Fruit fly (Drosophila melanogaster) whole organism, embryonic: ENCODE measurements around the gene CG14252.

ENCODE experiments used
- Atf-2 ChIP-seq: fragments of 200-800 bp; sonication (Bioruptor generic); optimal IDR thresholded peaks from 2 replicates; lab custom pipeline; 2016; ENCODE audit warnings: missing biosample characterization, missing genetic modification characterization
- Bdp1 ChIP-seq: fragments of 200-800 bp; sonication (Bioruptor generic); optimal IDR thresholded peaks from 3 replicates; lab custom pipeline; 2016; ENCODE audit warnings: missing biosample characterization, missing genetic modification characterization
- CG10366 ChIP-seq: fragments of 200-800 bp; sonication (Bioruptor generic); IDR thresholded peaks from 2 replicates; pipeline ENCODE4 v1.3.6; 2022; ENCODE audit warnings: missing biosample characterization, missing genetic modification characterization
- CG12104 ChIP-seq: fragments of 200-800 bp; sonication (Bioruptor generic); optimal IDR thresholded peaks from 3 replicates; lab custom pipeline; 2016; ENCODE audit warnings: missing biosample characterization, missing genetic modification characterization
- CG18262 ChIP-seq: fragments of 200-800 bp; optimal IDR thresholded peaks from 3 replicates; lab custom pipeline; 2019; ENCODE audit warnings: missing biosample characterization, mild to moderate bottlenecking, missing genetic modification characterization, moderate library complexity
- CG18619 ChIP-seq: fragments of 200-800 bp; sonication (Bioruptor generic); optimal IDR thresholded peaks from 3 replicates; lab custom pipeline; 2017; ENCODE audit warnings: missing biosample characterization, mild to moderate bottlenecking, missing genetic modification characterization
- CG2889 ChIP-seq: fragments of 200-800 bp; sonication (Bioruptor generic); IDR thresholded peaks from 3 replicates; pipeline ENCODE4 v1.3.6; 2022; ENCODE audit warnings: missing biosample characterization, missing genetic modification characterization
- CG6765 ChIP-seq: fragments of 200-800 bp; sonication (Bioruptor generic); optimal IDR thresholded peaks from 3 replicates; lab custom pipeline; 2017; ENCODE audit warnings: missing biosample characterization, mild to moderate bottlenecking, missing genetic modification characterization
- CG8089 ChIP-seq: fragments of 200-800 bp; sonication (Bioruptor generic); optimal IDR thresholded peaks from 3 replicates; lab custom pipeline; 2016; ENCODE audit warnings: missing biosample characterization, missing genetic modification characterization
- CG9797 ChIP-seq: fragments of 200-800 bp; sonication (Bioruptor generic); optimal IDR thresholded peaks from 3 replicates; lab custom pipeline; 2018; ENCODE audit warnings: missing biosample characterization, mild to moderate bottlenecking, missing genetic modification characterization
- CoRest ChIP-seq: fragments of 200-800 bp; sonication (Bioruptor generic); optimal IDR thresholded peaks from 3 replicates; lab custom pipeline; 2018; ENCODE audit warnings: missing biosample characterization, mild to moderate bottlenecking, missing genetic modification characterization, moderate library complexity
- Drgx ChIP-seq: fragments of 200-800 bp; sonication (Bioruptor generic); IDR thresholded peaks from 2 replicates; pipeline ENCODE4 v1.3.6; 2022; ENCODE audit warnings: missing biosample characterization, missing genetic modification characterization
- E2f2 ChIP-seq: fragments of 200-800 bp; sonication (Bioruptor generic); IDR thresholded peaks from 2 replicates; pipeline ENCODE4 v1.3.6; 2022; ENCODE audit warnings: missing biosample characterization, missing genetic modification characterization
- Hey ChIP-seq: fragments of 200-800 bp; sonication (Bioruptor generic); optimal IDR thresholded peaks from 3 replicates; lab custom pipeline; 2018; ENCODE audit warnings: missing biosample characterization, mild to moderate bottlenecking, missing genetic modification characterization
- Hmr ChIP-seq: fragments of 200-800 bp; sonication (Bioruptor generic); optimal IDR thresholded peaks from 3 replicates; lab custom pipeline; 2017; ENCODE audit warnings: mild to moderate bottlenecking, missing biosample characterization, missing genetic modification reagents, missing genetic modification characterization
- Hmx ChIP-seq: fragments of 200-800 bp; sonication (Bioruptor generic); optimal IDR thresholded peaks from 2 replicates; lab custom pipeline; 2016; ENCODE audit warnings: missing biosample characterization, missing genetic modification characterization
- Hr78 ChIP-seq, 2 experiments: fragments of 200-800 bp in 1 of 2; fragments of >200 bp in 1 of 2; sonication (Bioruptor generic) in 1 of 2; optimal IDR thresholded peaks; 2 replicates each; lab custom pipeline; 2017 to 2019; ENCODE audit warnings: missing biosample characterization in 2 of 2, missing genetic modification characterization in 2 of 2, mild to moderate bottlenecking in 1 of 2, moderate library complexity in 1 of 2
- Max ChIP-seq: fragments of 200-800 bp; sonication (Bioruptor generic); optimal IDR thresholded peaks from 2 replicates; lab custom pipeline; 2016; ENCODE audit warnings: missing biosample characterization, mild to moderate bottlenecking, missing genetic modification characterization
- Med ChIP-seq: fragments of 200-800 bp; sonication (Bioruptor generic); peaks from one replicate; lab custom pipeline; 2016; ENCODE audit warnings: missing biosample characterization, missing genetic modification characterization, mild to moderate bottlenecking, inconsistent platforms, moderate library complexity
- NC2β ChIP-seq: fragments of 200-800 bp; sonication (Bioruptor generic); optimal IDR thresholded peaks from 2 replicates; lab custom pipeline; 2016; ENCODE audit warnings: missing biosample characterization, missing genetic modification characterization
- NK7.1 ChIP-seq: fragments of 200-800 bp; sonication (Bioruptor generic); optimal IDR thresholded peaks from 3 replicates; lab custom pipeline; 2016; ENCODE audit warnings: missing biosample characterization, missing genetic modification characterization
- NfI ChIP-seq: fragments of 200-800 bp; sonication (Bioruptor generic); optimal IDR thresholded peaks from 3 replicates; lab custom pipeline; 2018; ENCODE audit warnings: missing biosample characterization, mild to moderate bottlenecking, missing genetic modification characterization, moderate library complexity
- Ptx1 ChIP-seq: fragments of 200-800 bp; sonication (Bioruptor generic); IDR thresholded peaks from 2 replicates; pipeline ENCODE4 v1.3.6; 2022; ENCODE audit warnings: missing biosample characterization, missing genetic modification characterization
- Rfx ChIP-seq: fragments of 200-800 bp; sonication (Bioruptor generic); IDR thresholded peaks from 2 replicates; pipeline ENCODE4 v1.3.6; 2022; ENCODE audit warnings: missing biosample characterization, missing genetic modification characterization
- Rx ChIP-seq: fragments of 200-800 bp; sonication (Bioruptor generic); IDR thresholded peaks from 2 replicates; pipeline ENCODE4 v1.3.6; 2022; ENCODE audit warnings: missing biosample characterization, missing genetic modification characterization
- Spps ChIP-seq: fragments of 200-800 bp; sonication (Bioruptor generic); optimal IDR thresholded peaks from 2 replicates; lab custom pipeline; 2018; ENCODE audit warnings: missing biosample characterization, mild to moderate bottlenecking, missing genetic modification characterization
- Usf ChIP-seq: fragments of 200-800 bp; sonication (Bioruptor generic); optimal IDR thresholded peaks from 2 replicates; lab custom pipeline; 2017; ENCODE audit warnings: missing genotype, missing biosample characterization, missing genetic modification characterization
- ase ChIP-seq: fragments of 200-800 bp; sonication (Bioruptor generic); IDR thresholded peaks from 3 replicates; pipeline ENCODE4 v1.3.6; 2022; ENCODE audit warnings: missing biosample characterization, missing genetic modification characterization
- bbx ChIP-seq: fragments of 200-800 bp; sonication (Bioruptor generic); IDR thresholded peaks from 2 replicates; pipeline ENCODE4 v1.3.6; 2022; ENCODE audit warnings: missing biosample characterization, missing genetic modification characterization; ENCODE audit not compliant: partially characterized antibody
- chn ChIP-seq: fragments of 200-800 bp; sonication (Bioruptor generic); optimal IDR thresholded peaks from 2 replicates; lab custom pipeline; 2016; ENCODE audit warnings: missing biosample characterization, missing genetic modification characterization
- crc ChIP-seq: fragments of 200-800 bp; sonication (Bioruptor generic); optimal IDR thresholded peaks from 2 replicates; lab custom pipeline; 2016; ENCODE audit warnings: missing biosample characterization, missing genetic modification characterization
- cwo ChIP-seq: fragments of 200-800 bp; sonication (Bioruptor generic); optimal IDR thresholded peaks from 3 replicates; lab custom pipeline; 2017; ENCODE audit warnings: missing biosample characterization, missing genetic modification characterization, mild to moderate bottlenecking, moderate library complexity, missing genetic modification reagents
- da ChIP-seq: fragments of 200-800 bp; sonication (Bioruptor generic); optimal IDR thresholded peaks from 2 replicates; lab custom pipeline; 2016; ENCODE audit warnings: missing biosample characterization, missing genetic modification characterization
- dmrt11E ChIP-seq: fragments of 200-800 bp; sonication (Bioruptor generic); optimal IDR thresholded peaks from 3 replicates; lab custom pipeline; 2018; ENCODE audit warnings: missing biosample characterization, mild to moderate bottlenecking, missing genetic modification characterization, moderate library complexity
- en ChIP-seq: fragments of 200-800 bp; sonication (Bioruptor generic); optimal IDR thresholded peaks from 2 replicates; lab custom pipeline; 2016; ENCODE audit warnings: missing biosample characterization, missing genetic modification characterization
- fd3F ChIP-seq: fragments of 200-800 bp; sonication (Bioruptor generic); optimal IDR thresholded peaks from 2 replicates; lab custom pipeline; 2018; ENCODE audit warnings: missing biosample characterization, mild to moderate bottlenecking, missing genetic modification characterization, moderate library complexity
- gce ChIP-seq: fragments of 200-800 bp; sonication (Bioruptor generic); IDR thresholded peaks from 3 replicates; pipeline ENCODE4 v1.3.6; 2022; ENCODE audit warnings: missing biosample characterization, missing genetic modification characterization
- gro ChIP-seq: fragments of 200-800 bp; sonication (Bioruptor generic); optimal IDR thresholded peaks from 2 replicates; lab custom pipeline; 2016; ENCODE audit warnings: missing biosample characterization, missing genetic modification characterization
- hb ChIP-seq: fragments of 200-800 bp; sonication (Bioruptor generic); IDR thresholded peaks from 3 replicates; pipeline ENCODE4 v1.3.6; 2022; ENCODE audit warnings: missing biosample characterization, missing genetic modification characterization; ENCODE audit not compliant: partially characterized antibody
- her ChIP-seq: fragments of 200-800 bp; sonication (Bioruptor generic); optimal IDR thresholded peaks from 2 replicates; lab custom pipeline; 2016; ENCODE audit warnings: missing biosample characterization, missing genetic modification characterization
- hth ChIP-seq: fragments of >200 bp; optimal IDR thresholded peaks from 2 replicates; lab custom pipeline; 2017; ENCODE audit warnings: inconsistent platforms
- inv ChIP-seq: fragments of 200-800 bp; sonication (Bioruptor generic); IDR thresholded peaks from 2 replicates; pipeline ENCODE4 v1.3.6; 2022; ENCODE audit warnings: missing biosample characterization, missing genetic modification characterization; ENCODE audit not compliant: partially characterized antibody
- lov ChIP-seq, 2 experiments: fragments of 200-800 bp in 1 of 2; fragments of >200 bp in 1 of 2; sonication (Bioruptor generic) in 1 of 2; IDR thresholded peaks in 1 of 2; optimal IDR thresholded peaks in 1 of 2; 2 replicates in 1 of 2; 3 replicates in 1 of 2; pipeline versions ENCODE4 v1.3.6 to Lab custom; 2017 to 2022; ENCODE audit warnings: missing biosample characterization in 1 of 2, missing genetic modification characterization in 1 of 2
- nau ChIP-seq: fragments of 200-800 bp; sonication (Bioruptor generic); optimal IDR thresholded peaks from 3 replicates; lab custom pipeline; 2017; ENCODE audit warnings: missing biosample characterization, mild to moderate bottlenecking, missing genetic modification characterization, missing genetic modification reagents
- seq ChIP-seq: fragments of 200-800 bp; sonication (Bioruptor generic); IDR thresholded peaks from 2 replicates; pipeline ENCODE4 v1.3.6; 2022; ENCODE audit warnings: missing biosample characterization, missing genetic modification characterization
- sima ChIP-seq: fragments of 200-800 bp; sonication (Bioruptor generic); optimal IDR thresholded peaks from 2 replicates; lab custom pipeline; 2016; ENCODE audit warnings: missing biosample characterization, missing genetic modification characterization
- sisA ChIP-seq: fragments of 200-800 bp; sonication (Bioruptor generic); IDR thresholded peaks from 2 replicates; pipeline ENCODE4 v1.3.6; 2022; ENCODE audit warnings: missing biosample characterization, missing genetic modification characterization
- slbo ChIP-seq: fragments of 200-800 bp; sonication (Bioruptor generic); IDR thresholded peaks from 2 replicates; pipeline ENCODE4 v1.3.6; 2022; ENCODE audit warnings: missing biosample characterization, missing genetic modification characterization
- stwl ChIP-seq: fragments of 200-800 bp; sonication (Bioruptor generic); optimal IDR thresholded peaks from 3 replicates; lab custom pipeline; 2018; ENCODE audit warnings: missing biosample characterization, mild to moderate bottlenecking, missing genetic modification characterization, moderate library complexity
- tll ChIP-seq, 2 experiments: fragments of 200-800 bp in 1 of 2; fragments of >200 bp in 1 of 2; sonication (Bioruptor generic) in 1 of 2; optimal IDR thresholded peaks; 2 replicates each; lab custom pipeline; 2017 to 2019; ENCODE audit warnings: missing biosample characterization in 2 of 2, missing genetic modification characterization in 2 of 2, mild to moderate bottlenecking in 1 of 2, moderate library complexity in 1 of 2

CG14252 gene

DNA sequence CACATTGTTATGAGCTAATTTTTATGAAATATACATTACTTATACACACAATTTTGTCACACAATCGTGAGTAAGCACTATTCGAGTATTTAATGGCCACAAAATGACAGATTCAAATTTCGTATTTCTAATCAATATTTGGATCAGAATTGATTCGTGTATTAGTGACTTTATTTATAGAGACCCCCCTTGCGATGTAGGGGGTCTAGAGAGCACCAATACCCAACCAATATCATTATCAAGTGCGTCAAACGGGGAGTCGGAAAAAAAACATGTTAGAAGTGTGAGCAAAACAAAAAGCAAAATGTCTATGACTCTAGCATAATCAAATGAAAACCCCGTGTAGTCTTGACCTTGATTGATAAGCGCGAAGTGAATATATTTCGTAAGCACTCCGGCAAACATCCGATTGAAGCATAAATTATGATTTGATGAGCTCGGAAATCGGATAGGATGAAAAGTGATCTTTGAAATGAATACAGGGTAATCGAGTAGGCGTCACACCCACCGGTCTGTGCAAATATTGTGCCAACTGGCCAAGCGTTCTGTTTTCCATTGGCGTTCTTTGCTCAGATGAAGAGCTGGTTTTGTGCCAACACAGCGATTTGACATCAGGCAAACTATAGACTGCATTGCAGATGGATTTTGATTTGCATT, 7.0 kb downstream of the CG14252 start (continued):
- no peak for TF ChIP-seq Bdp1 (GFP tag; lab: Kevin White, UChicago)
- TF ChIP-seq fd3F (GFP tag; lab: Kevin White, UChicago), result no peak
- TF ChIP-seq cwo, result peak; percentile 74
- TF ChIP-seq Atf-2 (GFP tag; lab: Kevin White, UChicago), result peak; percentile 4
- peak; percentile 24 for TF ChIP-seq chn (GFP tag; lab: Kevin White, UChicago)
- no peak for TF ChIP-seq ase (GFP tag; lab: Robert Waterston, UW)
- TF ChIP-seq Usf (GFP tag; lab: Kevin White, UChicago), result no peak
- no peak for TF ChIP-seq sisA (GFP tag; lab: Robert Waterston, UW)
- no peak for TF ChIP-seq E2f2
- TF ChIP-seq Hey (tag; lab: Kevin White, UChicago), result no peak
- no peak for TF ChIP-seq inv (GFP tag; lab: Robert Waterston, UW)
- TF ChIP-seq Rfx (GFP tag; lab: Robert Waterston, UW), result peak; percentile 41; the same call in 1 of the 2 replicates
- TF ChIP-seq Hmr, result peak; percentile 54
- no peak for TF ChIP-seq bbx
- TF ChIP-seq Max (GFP tag; lab: Kevin White, UChicago), result no peak
- TF ChIP-seq Hmx, result no peak
- TF ChIP-seq CG9797 (GFP tag; lab: Kevin White, UChicago), result no peak
- no peak for TF ChIP-seq nau (GFP tag; lab: Kevin White, UChicago)
- peak; percentile 42 for TF ChIP-seq slbo (GFP tag; lab: Robert Waterston, UW)
- no peak for TF ChIP-seq hth (lab: Kevin White, UChicago)
- no peak for TF ChIP-seq NC2β
- no peak for TF ChIP-seq da (GFP tag; lab: Kevin White, UChicago)
- TF ChIP-seq Hr78 (GFP tag; optimal IDR thresholded peaks at IDR 0.05; lab: Kevin White, UChicago), result no peak
- no peak for TF ChIP-seq Spps (tag; lab: Kevin White, UChicago)
- TF ChIP-seq lov (optimal IDR thresholded peaks at IDR 0.05; lab: Kevin White, UChicago), result no peak
- no peak for TF ChIP-seq lov (GFP tag; IDR thresholded peaks at IDR 0.05; lab: Robert Waterston, UW)
- TF ChIP-seq hb (GFP tag; lab: Robert Waterston, UW), result no peak
- no peak for TF ChIP-seq CG2889
- TF ChIP-seq CG10366 (GFP tag; lab: Robert Waterston, UW), result no peak
- TF ChIP-seq en (GFP tag; lab: Kevin White, UChicago), result no peak
- TF ChIP-seq stwl (tag; lab: Kevin White, UChicago), result no peak
- peak; percentile 91 for TF ChIP-seq Med (GFP tag; lab: Kevin White, UChicago)
- no peak for TF ChIP-seq seq (GFP tag; lab: Robert Waterston, UW)
- no peak for TF ChIP-seq gce (GFP tag; lab: Robert Waterston, UW)
- TF ChIP-seq Drgx (GFP tag; lab: Robert Waterston, UW), result no peak
- no peak for TF ChIP-seq sima
- TF ChIP-seq CG18262 (tag; lab: Kevin White, UChicago), result no peak
- TF ChIP-seq gro, result peak; percentile 69
- no peak for TF ChIP-seq her (GFP tag; lab: Kevin White, UChicago)
- no peak for TF ChIP-seq CG6765 (GFP tag; lab: Kevin White, UChicago)
- no peak for TF ChIP-seq CG18619 (GFP tag; lab: Kevin White, UChicago)
- no peak for TF ChIP-seq CG8089
- TF ChIP-seq CG12104, result peak; percentile 18
- TF ChIP-seq crc (GFP tag; lab: Kevin White, UChicago), result no peak
- TF ChIP-seq Ptx1 (GFP tag; lab: Robert Waterston, UW), result no peak
- TF ChIP-seq tll (GFP tag; optimal IDR thresholded peaks at IDR 0.05; lab: Kevin White, UChicago), result no peak
- no peak for TF ChIP-seq NfI (GFP tag; lab: Kevin White, UChicago)
- TF ChIP-seq dmrt11E (tag; lab: Kevin White, UChicago), result no peak
- no peak for TF ChIP-seq Rx (GFP tag; lab: Robert Waterston, UW)
- TF ChIP-seq CoRest, result peak; percentile 21
- no peak for TF ChIP-seq NK7.1 (GFP tag; lab: Kevin White, UChicago)
